Worm (Caenorhabditis elegans): ENCODE results near the gene twk-20.

DNA sequence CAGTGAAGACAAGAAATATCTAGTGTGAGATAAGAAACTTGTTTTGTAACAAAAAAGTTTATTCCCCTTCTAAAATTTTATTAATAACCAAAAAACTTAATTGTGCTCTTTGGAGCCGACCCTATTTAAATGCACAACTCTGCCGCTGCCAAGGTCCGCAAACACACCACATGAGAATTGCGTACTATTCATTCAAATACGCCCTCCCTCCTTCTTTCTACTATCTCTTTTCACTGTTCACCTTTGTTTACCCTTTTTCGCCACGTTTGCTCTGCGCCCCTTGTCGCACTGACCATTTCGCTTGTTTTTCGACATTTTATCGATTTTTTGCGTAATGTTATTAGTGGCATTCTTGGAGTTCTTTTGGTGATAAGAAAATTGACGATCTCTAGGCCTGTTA lies 30.0 kb downstream of the twk-20 start:
- TF ChIP-seq nhr-76 (tag; optimal IDR thresholded peaks at IDR 0.05): no peak
- peak; percentile 33 for TF ChIP-seq ces-1 (GFP tag; optimal IDR thresholded peaks at IDR 0.05)
- no peak for TF ChIP-seq M03D4.4 (tag; optimal IDR thresholded peaks at IDR 0.05)
- peak; percentile 26 for TF ChIP-seq nhr-237 (tag; optimal IDR thresholded peaks at IDR 0.05)
- TF ChIP-seq unc-62 (GFP tag; optimal IDR thresholded peaks at IDR 0.05): no peak
- no peak for TF ChIP-seq nhr-12 (tag; optimal IDR thresholded peaks at IDR 0.05)
- TF ChIP-seq mep-1 (tag; optimal IDR thresholded peaks at IDR 0.05): peak; percentile 72
- no peak for TF ChIP-seq mls-2 (tag; optimal IDR thresholded peaks at IDR 0.05)
- TF ChIP-seq hlh-1 (tag; optimal IDR thresholded peaks at IDR 0.05): no peak
- no peak for TF ChIP-seq bed-3 (GFP tag; optimal IDR thresholded peaks at IDR 0.05)
- no peak for TF ChIP-seq nhr-28 (tag; optimal IDR thresholded peaks at IDR 0.05)
- peak; percentile 14 for TF ChIP-seq lin-13 (tag; optimal IDR thresholded peaks at IDR 0.05)
